Fruit fly (Drosophila melanogaster) ovary, adult (tissue): Measurements from ENCODE around the gene CG5968.

ENCODE experiments used
- CG17801 ChIP-seq: fragments of 200-800 bp; optimal IDR thresholded peaks from 2 replicates; lab custom pipeline; 2019; ENCODE audit warnings: missing biosample characterization, mild to moderate bottlenecking, missing genetic modification characterization, moderate library complexity; ENCODE audit not compliant: partially characterized antibody

CG5968 gene

DNA sequence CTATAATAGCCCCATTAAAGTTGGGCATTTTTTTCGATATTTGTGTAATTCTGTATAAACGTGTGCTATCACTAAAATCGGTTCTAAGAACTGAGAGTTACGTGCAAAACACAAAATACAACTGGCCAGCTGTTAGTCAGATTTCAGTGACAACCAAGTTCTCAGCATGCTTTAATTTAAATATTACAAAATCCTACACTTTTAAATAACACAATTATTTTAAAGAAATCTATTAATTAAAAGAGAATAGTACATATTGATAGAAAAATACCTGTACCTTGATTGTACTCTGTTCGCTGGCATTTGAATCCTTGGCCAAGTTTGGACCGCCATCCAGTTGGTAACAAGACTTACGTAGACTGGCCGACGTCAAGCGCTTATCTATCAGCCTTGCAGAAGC lies at the start of gene CG5968:
CG5968 (minus strand) TSS at position 101 of the 400 bp plus-strand sequence.
- no peak for TF ChIP-seq CG17801

- TF ChIP-seq CG17801, result no peak
These were observed 49.0 kb upstream of the CG5968 start for dm6 chr2L:16598738-16599124.

DNA sequence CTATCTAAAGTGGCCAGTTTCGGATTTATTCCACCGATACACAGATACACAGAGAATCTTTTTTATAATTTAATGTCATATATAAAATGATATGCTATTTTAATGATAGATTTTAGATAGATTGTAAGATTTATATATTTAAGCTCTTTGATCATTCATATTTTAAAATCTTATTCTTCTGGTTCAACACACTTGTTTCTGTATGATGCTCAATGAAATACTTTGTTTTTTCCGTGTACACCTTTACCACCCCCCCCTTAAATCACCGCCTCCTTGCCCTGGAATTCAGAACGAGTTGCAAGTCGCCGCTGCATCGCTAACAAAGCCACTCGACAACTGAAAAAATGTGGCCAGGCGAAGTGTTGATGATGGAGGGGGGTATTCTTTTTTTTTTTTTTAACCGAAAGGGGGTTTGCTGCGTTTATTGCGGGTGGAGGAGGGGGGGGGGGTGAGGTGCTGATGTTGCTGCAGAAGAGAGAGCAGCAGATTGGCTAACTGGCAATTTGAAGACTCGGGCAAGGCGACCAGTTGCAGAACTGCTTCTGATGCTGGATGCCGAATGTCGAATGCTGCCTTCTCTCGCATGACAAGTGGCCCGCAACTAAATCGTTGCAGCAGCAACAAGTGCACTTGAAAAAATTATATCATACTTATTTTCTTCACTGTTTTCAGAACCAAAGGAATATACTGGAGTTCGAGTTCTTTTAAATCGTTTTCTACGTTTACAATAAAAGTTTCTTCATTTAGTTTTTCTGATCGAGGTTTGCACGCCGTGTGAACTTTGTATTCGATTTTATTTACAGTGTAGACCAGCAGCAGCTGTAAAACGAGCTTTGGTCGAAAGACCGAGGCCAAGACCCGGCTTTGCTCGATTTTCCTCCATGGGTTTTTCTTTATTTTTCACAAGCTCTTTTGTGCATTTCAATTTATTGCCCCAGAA lies 48.3 kb upstream of the CG5968 start:
- no peak for TF ChIP-seq CG17801

DNA sequence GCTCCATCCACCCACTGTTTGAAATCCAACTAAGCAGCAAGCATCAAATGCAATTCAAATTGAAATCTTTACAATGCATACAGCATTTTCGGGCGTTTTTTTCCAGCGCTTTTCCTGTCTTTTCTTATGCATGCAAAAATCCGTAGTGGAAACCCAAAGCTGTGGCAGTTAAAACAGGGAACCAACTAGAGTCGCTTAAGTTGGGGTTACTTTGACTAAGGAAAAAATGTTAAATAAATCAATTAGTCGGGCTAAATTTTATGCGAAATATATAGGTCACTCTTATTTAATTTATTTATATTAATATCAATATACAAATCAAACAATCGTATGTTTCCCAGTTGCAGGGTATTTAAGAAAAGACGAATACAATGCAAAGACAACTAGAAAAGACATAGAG lies 46.2 kb upstream of the CG5968 start:
- no peak for TF ChIP-seq CG17801

- TF ChIP-seq CG17801, result no peak
These were observed 44.9 kb upstream of the CG5968 start for dm6 chr2L:16594628-16595027.

dm6 chr2L:16593895-16594468 lies 44.2 kb upstream of the CG5968 start:
- no peak for TF ChIP-seq CG17801

DNA sequence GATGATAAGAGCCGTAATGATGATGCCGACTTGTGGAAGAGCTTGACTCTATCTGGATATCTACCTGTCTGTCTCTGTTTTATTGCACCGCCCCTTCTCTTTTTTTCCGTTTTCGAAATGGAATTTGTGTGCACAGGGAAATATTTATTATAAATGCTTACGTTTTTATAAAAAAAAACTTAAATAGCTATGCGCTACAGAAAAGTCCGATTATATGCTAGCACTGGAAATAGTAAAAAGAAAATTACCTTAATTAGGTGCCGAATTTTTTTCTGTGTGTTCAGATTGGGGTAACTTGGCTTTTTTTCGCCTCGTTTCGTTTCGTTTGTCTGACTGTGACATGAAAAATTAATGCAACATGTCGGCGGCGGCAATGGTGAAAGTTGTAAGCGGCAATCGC lies 42.2 kb upstream of the CG5968 start:
- TF ChIP-seq CG17801, result no peak

DNA sequence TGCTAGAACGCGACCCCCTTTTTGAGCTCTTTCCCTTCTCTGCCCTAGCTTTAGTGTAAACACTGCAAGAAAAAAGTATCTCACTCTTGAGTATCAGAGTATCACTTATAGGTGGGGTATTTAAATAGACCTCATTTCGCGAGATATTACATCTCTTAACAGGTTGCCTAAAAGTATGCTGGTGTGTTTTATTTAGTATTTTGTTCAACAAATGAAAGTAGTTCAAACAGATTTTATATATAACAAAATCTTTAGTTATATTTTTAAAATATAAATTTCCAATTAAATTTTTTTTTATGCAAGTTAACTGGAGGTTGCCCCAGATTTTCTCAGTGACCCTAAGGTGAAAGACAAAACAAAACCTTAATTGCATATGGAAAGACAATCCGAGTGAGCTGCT lies 41.7 kb upstream of the CG5968 start:
- TF ChIP-seq CG17801, result no peak

- TF ChIP-seq CG17801, result no peak
These were observed 40.8 kb upstream of the CG5968 start for dm6 chr2L:16590345-16591107.

dm6 chr2L:16588691-16589102 lies 38.9 kb upstream of the CG5968 start:
- TF ChIP-seq CG17801, result no peak

DNA sequence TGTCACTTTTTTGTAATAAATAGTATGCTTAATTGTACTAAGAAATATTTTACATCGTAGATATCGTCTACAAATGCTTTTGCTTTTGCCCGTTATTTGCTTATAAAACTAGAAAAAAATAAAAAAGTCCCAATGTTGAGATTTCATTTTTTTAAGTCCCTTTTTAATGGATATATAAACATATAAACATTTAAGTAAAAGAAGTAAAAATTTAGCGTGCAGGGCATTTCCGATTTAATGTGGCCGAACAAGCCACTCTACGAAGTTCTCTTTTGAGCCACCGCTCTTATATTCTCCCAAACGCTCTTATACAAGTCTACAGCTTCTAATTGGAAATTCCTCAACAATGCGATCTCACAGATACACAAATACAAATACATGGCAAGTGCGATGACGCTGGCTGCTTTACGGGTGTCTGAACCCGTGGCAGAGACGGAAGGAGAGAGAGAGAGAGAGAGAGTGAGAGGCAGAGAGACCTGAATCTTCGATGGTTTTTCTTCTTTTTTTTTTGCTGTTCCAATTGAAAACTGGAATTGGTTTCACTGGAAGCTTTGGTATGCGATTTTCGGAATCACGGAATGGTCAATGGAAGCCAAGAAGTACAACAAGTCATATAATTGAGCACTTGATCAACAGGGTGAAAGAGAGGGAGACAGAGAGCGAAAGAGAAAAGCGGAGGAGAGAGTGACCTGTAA lies 38.0 kb upstream of the CG5968 start:
- TF ChIP-seq CG17801, result no peak

DNA sequence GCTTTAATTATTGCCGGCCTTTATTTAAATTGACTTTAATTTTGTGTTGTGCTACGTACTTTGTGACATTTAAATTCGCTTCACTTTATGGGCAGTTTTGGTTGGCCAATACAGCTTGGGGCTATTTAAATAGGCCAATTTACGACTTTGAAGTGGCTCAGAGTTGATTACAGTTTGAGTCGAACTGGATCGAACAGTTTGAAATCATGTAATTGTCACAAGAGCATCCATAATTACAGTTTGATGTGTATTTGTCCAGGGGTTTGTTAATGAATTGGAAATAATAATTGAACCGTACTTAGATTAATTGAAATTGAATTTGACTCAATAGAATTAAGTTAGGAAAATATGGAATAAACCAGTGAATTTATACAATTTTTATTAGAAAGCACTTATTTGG lies 33.0 kb upstream of the CG5968 start:
- no peak for TF ChIP-seq CG17801

DNA sequence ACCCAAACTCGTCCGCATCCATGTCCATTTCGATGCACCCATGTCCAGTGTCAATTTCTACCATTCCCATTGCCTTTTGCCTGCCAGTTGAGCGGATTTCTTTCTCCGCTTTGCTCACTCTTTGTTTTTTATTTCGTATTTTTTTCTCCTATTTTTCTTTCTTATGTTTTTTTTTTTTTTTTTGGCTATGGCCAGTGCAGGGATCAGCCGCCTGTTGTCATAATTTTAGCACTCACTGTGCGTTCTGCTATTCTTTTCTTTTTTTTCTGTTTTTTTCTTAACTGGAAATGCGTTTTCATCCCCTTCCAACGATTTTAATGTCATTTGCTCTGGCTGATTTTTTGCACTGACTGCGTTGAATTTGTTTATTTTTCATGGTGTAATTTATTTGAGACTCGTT lies 12.6 kb upstream of the CG5968 start:
- no peak for TF ChIP-seq CG17801

dm6 chr2L:16559919-16560318 lies 10.2 kb upstream of the CG5968 start:
- TF ChIP-seq CG17801, result no peak

DNA sequence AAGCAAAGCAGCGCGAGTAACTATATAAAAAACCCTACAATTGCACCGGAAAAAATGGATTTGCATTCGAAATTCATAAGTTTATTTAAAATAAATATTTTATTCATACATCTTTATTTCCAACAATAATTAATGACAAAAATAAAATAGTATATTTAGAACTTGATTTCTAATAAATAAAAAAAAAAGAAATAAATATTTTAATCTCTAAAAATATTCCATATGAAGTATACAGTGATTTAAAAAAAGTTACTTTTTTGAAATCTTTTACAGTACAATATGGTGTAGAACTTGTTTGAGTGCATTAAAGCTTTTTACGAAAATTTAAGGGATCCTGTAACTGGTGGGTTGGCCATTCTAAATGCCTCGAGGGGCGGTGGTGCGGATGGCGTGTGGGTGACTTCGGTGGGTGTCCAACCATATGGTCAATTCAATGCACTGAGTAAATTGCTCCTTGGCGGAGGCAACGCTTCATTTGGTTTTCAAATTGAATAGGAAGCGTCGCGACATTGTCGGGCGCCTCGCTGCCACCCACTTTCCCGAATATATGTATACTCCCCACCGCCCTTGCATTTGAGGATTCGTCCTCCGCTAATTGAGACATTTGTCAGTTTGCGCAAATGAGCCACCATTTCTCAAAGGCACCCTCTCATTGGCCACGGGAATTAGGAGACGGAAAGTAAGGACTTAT lies 1.2 kb downstream of the CG5968 start:
- TF ChIP-seq CG17801, result no peak
